Fruit fly (Drosophila melanogaster): Measurements from ENCODE around the gene Ptth.
A peak's percentile ranks its signal among the peaks of the same experiment; 100 is the strongest.

Gene Ptth

dm6 chr2L:612778-613177 is 36.1 kb upstream of the Ptth start:
- no peak for TF ChIP-seq CG14711 (tag; optimal IDR thresholded peaks at IDR 0.05)
- no peak for TF ChIP-seq cic (GFP tag; optimal IDR thresholded peaks at IDR 0.05)
- TF ChIP-seq Crg-1 (GFP tag; optimal IDR thresholded peaks at IDR 0.05), result no peak
- TF ChIP-seq Clk (GFP tag; optimal IDR thresholded peaks at IDR 0.05), result no peak
- TF ChIP-seq kay (GFP tag; ENCODE audit: borderline replicate concordance), result no peak
- TF ChIP-seq CG33017 (tag; optimal IDR thresholded peaks at IDR 0.05), result no peak
- TF ChIP-seq CG7101 (tag; optimal IDR thresholded peaks at IDR 0.05), result no peak
- no peak for TF ChIP-seq ovo (GFP tag; optimal IDR thresholded peaks at IDR 0.05)
- TF ChIP-seq CG5204 (GFP tag; optimal IDR thresholded peaks at IDR 0.05), result no peak
- TF ChIP-seq CG7045 (GFP tag; optimal IDR thresholded peaks at IDR 0.05), result no peak

dm6 chr2L:609497-609896 is 32.8 kb upstream of the Ptth start:
- no peak for TF ChIP-seq CG7101 (tag; optimal IDR thresholded peaks at IDR 0.05)
- TF ChIP-seq CG33017 (tag; optimal IDR thresholded peaks at IDR 0.05), result no peak
- TF ChIP-seq Clk (GFP tag; optimal IDR thresholded peaks at IDR 0.05), result no peak
- no peak for TF ChIP-seq CG11617 (GFP tag; optimal IDR thresholded peaks at IDR 0.05)
- TF ChIP-seq CG1620 (GFP tag; optimal IDR thresholded peaks at IDR 0.05), result no peak
- no peak for TF ChIP-seq pad (GFP tag; optimal IDR thresholded peaks at IDR 0.05)
- no peak for TF ChIP-seq bab1 (GFP tag; optimal IDR thresholded peaks at IDR 0.05)
- no peak for TF ChIP-seq kay (GFP tag; ENCODE audit: borderline replicate concordance)
- TF ChIP-seq cnc (optimal IDR thresholded peaks at IDR 0.05), result no peak
- no peak for TF ChIP-seq CG7045 (GFP tag; optimal IDR thresholded peaks at IDR 0.05)
- no peak for TF ChIP-seq tj (GFP tag; optimal IDR thresholded peaks at IDR 0.05)
- no peak for TF ChIP-seq Mnt (GFP tag; optimal IDR thresholded peaks at IDR 0.05)
- no peak for TF ChIP-seq ovo (GFP tag; optimal IDR thresholded peaks at IDR 0.05)

- TF ChIP-seq CG12768 (GFP tag; optimal IDR thresholded peaks at IDR 0.05) (no peak), Clk (GFP tag; optimal IDR thresholded peaks at IDR 0.05) (no peak)
These were observed 31.4 kb upstream of the Ptth start for dm6 chr2L:608143-608542.

- no peak for TF ChIP-seq Hr96 (GFP tag; optimal IDR thresholded peaks at IDR 0.05)
- no peak for TF ChIP-seq cic (GFP tag; optimal IDR thresholded peaks at IDR 0.05)
- no peak for TF ChIP-seq toe (GFP tag; optimal IDR thresholded peaks at IDR 0.05)
- no peak for TF ChIP-seq tj (GFP tag; optimal IDR thresholded peaks at IDR 0.05)
- no peak for TF ChIP-seq bab1 (GFP tag; optimal IDR thresholded peaks at IDR 0.05)
- no peak for TF ChIP-seq CG7045 (GFP tag; optimal IDR thresholded peaks at IDR 0.05)
- no peak for TF ChIP-seq CG1620 (GFP tag; optimal IDR thresholded peaks at IDR 0.05)
- TF ChIP-seq CG14711 (tag; optimal IDR thresholded peaks at IDR 0.05), result no peak
These were observed 30.3 kb upstream of the Ptth start for dm6 chr2L:606952-607351.

dm6 chr2L:606165-606564 is 29.5 kb upstream of the Ptth start:
- TF ChIP-seq CG11617 (GFP tag; optimal IDR thresholded peaks at IDR 0.05) (no peak), CG5204 (GFP tag; optimal IDR thresholded peaks at IDR 0.05) (no peak), bab1 (GFP tag; optimal IDR thresholded peaks at IDR 0.05) (no peak), Hr96 (GFP tag; optimal IDR thresholded peaks at IDR 0.05) (no peak), toe (GFP tag; optimal IDR thresholded peaks at IDR 0.05) (no peak), CG14711 (tag; optimal IDR thresholded peaks at IDR 0.05) (no peak)

- TF ChIP-seq ovo (GFP tag; optimal IDR thresholded peaks at IDR 0.05), result no peak
- no peak for TF ChIP-seq cnc (optimal IDR thresholded peaks at IDR 0.05)
- no peak for TF ChIP-seq Mnt (GFP tag; optimal IDR thresholded peaks at IDR 0.05)
- no peak for TF ChIP-seq CG14711 (tag; optimal IDR thresholded peaks at IDR 0.05)
- TF ChIP-seq Crg-1 (GFP tag; optimal IDR thresholded peaks at IDR 0.05), result no peak
- TF ChIP-seq cic (GFP tag; optimal IDR thresholded peaks at IDR 0.05), result no peak
- TF ChIP-seq CG5204 (GFP tag; optimal IDR thresholded peaks at IDR 0.05), result no peak
These were observed 27.4 kb upstream of the Ptth start for dm6 chr2L:604060-604459.

- TF ChIP-seq cic (GFP tag; optimal IDR thresholded peaks at IDR 0.05) (no peak), Hr96 (GFP tag; optimal IDR thresholded peaks at IDR 0.05) (peak; percentile 39), bab1 (GFP tag; optimal IDR thresholded peaks at IDR 0.05) (peak; percentile 38), CG14711 (tag; optimal IDR thresholded peaks at IDR 0.05) (peak; percentile 79), CG7045 (GFP tag; optimal IDR thresholded peaks at IDR 0.05) (peak; percentile 29), CG5204 (GFP tag; optimal IDR thresholded peaks at IDR 0.05) (peak; percentile 31), toe (GFP tag; optimal IDR thresholded peaks at IDR 0.05) (peak; percentile 50), pad (GFP tag; optimal IDR thresholded peaks at IDR 0.05) (peak; percentile 14), CG12768 (GFP tag; optimal IDR thresholded peaks at IDR 0.05) (no peak), ovo (GFP tag; optimal IDR thresholded peaks at IDR 0.05) (peak; percentile 3), CG1620 (GFP tag; optimal IDR thresholded peaks at IDR 0.05) (peak; percentile 44), kay (GFP tag; ENCODE audit: borderline replicate concordance) (no peak), Clk (GFP tag; optimal IDR thresholded peaks at IDR 0.05) (no peak)
These were observed 25.8 kb upstream of the Ptth start, which contains the start of gene CG13689 for dm6 chr2L:602439-602879. Gene CG13689 (plus strand): TSS chr2L:602813.

dm6 chr2L:601848-602247 is 25.2 kb upstream of the Ptth start:
- TF ChIP-seq CG14711 (tag; optimal IDR thresholded peaks at IDR 0.05), result no peak
- no peak for TF ChIP-seq CG1620 (GFP tag; optimal IDR thresholded peaks at IDR 0.05)
- no peak for TF ChIP-seq Crg-1 (GFP tag; optimal IDR thresholded peaks at IDR 0.05)
- TF ChIP-seq ovo (GFP tag; optimal IDR thresholded peaks at IDR 0.05), result no peak
- no peak for TF ChIP-seq CG33017 (tag; optimal IDR thresholded peaks at IDR 0.05)
- TF ChIP-seq kay (GFP tag; ENCODE audit: borderline replicate concordance), result no peak
- no peak for TF ChIP-seq tj (GFP tag; optimal IDR thresholded peaks at IDR 0.05)
- no peak for TF ChIP-seq pad (GFP tag; optimal IDR thresholded peaks at IDR 0.05)
- TF ChIP-seq toe (GFP tag; optimal IDR thresholded peaks at IDR 0.05), result no peak
- no peak for TF ChIP-seq cnc (optimal IDR thresholded peaks at IDR 0.05)
- no peak for TF ChIP-seq CG12768 (GFP tag; optimal IDR thresholded peaks at IDR 0.05)
- no peak for TF ChIP-seq bab1 (GFP tag; optimal IDR thresholded peaks at IDR 0.05)
- TF ChIP-seq Hr96 (GFP tag; optimal IDR thresholded peaks at IDR 0.05), result no peak

Data from whole organism, adult.